Fruit fly (Drosophila melanogaster): ENCODE data around the gene Sfp26Ac.
A peak's percentile ranks its signal among the peaks of the same experiment; 100 is the strongest.

Sfp26Ac gene

DNA sequence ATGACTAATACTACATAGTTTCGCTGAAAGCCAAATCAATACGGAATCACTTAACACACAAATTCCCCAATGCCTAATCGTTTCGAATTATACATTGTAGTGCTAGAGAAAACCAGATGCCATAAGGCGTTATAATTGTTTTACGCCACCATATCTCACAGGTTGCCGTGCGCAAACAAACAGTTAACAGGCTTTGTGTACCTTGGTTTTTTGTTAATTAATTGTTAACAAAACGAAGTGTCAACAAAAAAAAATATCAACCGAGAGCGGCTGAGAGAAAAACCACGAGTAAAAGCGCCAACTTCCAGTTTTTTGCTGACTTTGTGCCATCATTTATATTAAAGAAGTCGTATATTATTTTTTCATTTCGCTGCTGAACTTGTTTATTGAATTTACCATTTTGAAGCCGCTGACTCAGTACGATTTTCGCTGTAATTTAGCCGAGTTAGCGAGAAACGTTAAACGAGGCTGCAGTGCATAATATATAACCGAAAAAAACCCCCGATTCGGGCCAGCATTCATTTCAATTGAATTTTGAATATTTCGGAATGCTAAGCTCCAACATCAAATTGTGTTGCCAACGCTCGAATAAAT, 8.0 kb downstream of the Sfp26Ac start (continued):
- TF ChIP-seq unc-4 (GFP tag; IDR thresholded peaks at IDR 0.05; ENCODE audit: partially characterized antibody) (no peak), peb (GFP tag; IDR thresholded peaks at IDR 0.05) (no peak), CG31365 (tag; optimal IDR thresholded peaks at IDR 0.05) (peak; percentile 39), Sox100B (GFP tag; optimal IDR thresholded peaks at IDR 0.05) (peak; percentile 48), HLH4C (GFP tag; IDR thresholded peaks at IDR 0.05; ENCODE audit: partially characterized antibody) (no peak), fru (optimal IDR thresholded peaks at IDR 0.05) (no peak), CG34376 (GFP tag; optimal IDR thresholded peaks at IDR 0.05) (peak; percentile 18), vnd (GFP tag; IDR thresholded peaks at IDR 0.05; ENCODE audit: partially characterized antibody) (no peak), sqz (GFP tag; optimal IDR thresholded peaks at IDR 0.05) (no peak), CG10147 (GFP tag; optimal IDR thresholded peaks at IDR 0.05) (peak; percentile 52), row (GFP tag; IDR thresholded peaks at IDR 0.05) (no peak), CG15696 (tag; optimal IDR thresholded peaks at IDR 0.05) (peak; percentile 8), D19B (GFP tag; optimal IDR thresholded peaks at IDR 0.05) (peak; percentile 26), Hey (tag; optimal IDR thresholded peaks at IDR 0.05) (peak; percentile 38), ATbp (GFP tag; optimal IDR thresholded peaks at IDR 0.05) (peak; percentile 57), dm (GFP tag; optimal IDR thresholded peaks at IDR 0.05) (no peak), dmrt99B (tag; optimal IDR thresholded peaks at IDR 0.05) (peak; percentile 20), sd (tag; optimal IDR thresholded peaks at IDR 0.05) (peak; percentile 49), CG12299 (tag; optimal IDR thresholded peaks at IDR 0.05) (peak; percentile 18), CG9727 (GFP tag; optimal IDR thresholded peaks at IDR 0.05) (peak; percentile 38), tup (GFP tag; optimal IDR thresholded peaks at IDR 0.05) (peak; percentile 15), mld (GFP tag; IDR thresholded peaks at IDR 0.05; ENCODE audit: partially characterized antibody) (no peak), Doc2 (GFP tag; IDR thresholded peaks at IDR 0.05) (no peak), Fer3 (tag; optimal IDR thresholded peaks at IDR 0.05) (peak; percentile 60), unpg (GFP tag; optimal IDR thresholded peaks at IDR 0.05) (peak; percentile 66), ro (GFP tag; IDR thresholded peaks at IDR 0.05) (no peak), bcd (GFP tag; optimal IDR thresholded peaks at IDR 0.05) (peak; percentile 25), Aef1 (GFP tag; IDR thresholded peaks at IDR 0.05) (no peak), E2f2 (GFP tag; IDR thresholded peaks at IDR 0.05) (peak; percentile 19; the same call in 1 of the 2 replicates), ssp (GFP tag; IDR thresholded peaks at IDR 0.05) (no peak), bab2 (GFP tag; optimal IDR thresholded peaks at IDR 0.05) (no peak), eyg (GFP tag; optimal IDR thresholded peaks at IDR 0.05) (peak; percentile 15), CG12659 (GFP tag; optimal IDR thresholded peaks at IDR 0.05) (peak; percentile 34), Ets65A (GFP tag) (no peak), CG14014 (GFP tag; IDR thresholded peaks at IDR 0.05) (peak; percentile 74; the same call in 1 of the 2 replicates), fd64A (GFP tag; optimal IDR thresholded peaks at IDR 0.05) (peak; percentile 7), Asciz (GFP tag; optimal IDR thresholded peaks at IDR 0.05) (peak; percentile 5), Med (GFP tag) (peak; percentile 85), MBD-R2 (GFP tag; IDR thresholded peaks at IDR 0.05) (no peak), odd (GFP tag; optimal IDR thresholded peaks at IDR 0.05) (peak; percentile 56), CG7271 (tag; optimal IDR thresholded peaks at IDR 0.05) (peak; percentile 38), CG7928 (GFP tag; optimal IDR thresholded peaks at IDR 0.05) (peak; percentile 33), CG15514 (GFP tag; optimal IDR thresholded peaks at IDR 0.05) (peak; percentile 60), Hr3 (GFP tag; optimal IDR thresholded peaks at IDR 0.05) (no peak), insv (GFP tag; optimal IDR thresholded peaks at IDR 0.05) (no peak), Lim3 (GFP tag; IDR thresholded peaks at IDR 0.05) (no peak), otp (GFP tag; IDR thresholded peaks at IDR 0.05) (0 out of 3 replicates have a peak, but pooled peaks have one; percentile 44), CG13296 (GFP tag; optimal IDR thresholded peaks at IDR 0.05) (peak; percentile 71), nau (GFP tag; optimal IDR thresholded peaks at IDR 0.05) (peak; percentile 43), Deaf1 (tag; optimal IDR thresholded peaks at IDR 0.05) (no peak)
